Fruit fly (Drosophila melanogaster) whole organism, wandering third instar larva: ENCODE measurements around the gene CG16721.
A peak's percentile ranks its signal among the peaks of the same experiment; 100 is the strongest.

Experiments
- Abd-B ChIP-seq: fragments of >200 bp; optimal IDR thresholded peaks from 2 replicates; lab custom pipeline; 2017; ENCODE audit warnings: missing biosample characterization, missing genetic modification characterization
- CG32264 ChIP-seq: fragments of 200-800 bp; sonication (Bioruptor generic); optimal IDR thresholded peaks from 2 replicates; lab custom pipeline; 2016; ENCODE audit warnings: missing biosample characterization, missing genetic modification characterization
- Myc ChIP-seq: fragments of >200 bp; optimal IDR thresholded peaks from 2 replicates; lab custom pipeline; 2017
- N ChIP-seq: fragments of >200 bp; optimal IDR thresholded peaks from 2 replicates; lab custom pipeline; 2018; ENCODE audit warnings: missing biosample characterization, missing external identifiers, missing genetic modification characterization
- OdsH ChIP-seq: fragments of 200-800 bp; sonication (Bioruptor generic); optimal IDR thresholded peaks from 2 replicates; lab custom pipeline; 2016; ENCODE audit warnings: missing biosample characterization, mild to moderate bottlenecking, missing genetic modification characterization
- br ChIP-seq: fragments of 200-800 bp; sonication (Bioruptor generic); optimal IDR thresholded peaks from 2 replicates; lab custom pipeline; 2016; ENCODE audit warnings: missing biosample characterization, missing genetic modification characterization
- brk ChIP-seq: fragments of 200-800 bp; sonication (Bioruptor generic); optimal IDR thresholded peaks from 2 replicates; lab custom pipeline; 2016; ENCODE audit warnings: missing biosample characterization, mild to moderate bottlenecking, missing genetic modification characterization
- h ChIP-seq: fragments of 200-800 bp; sonication (Bioruptor generic); optimal IDR thresholded peaks from 3 replicates; lab custom pipeline; 2016; ENCODE audit warnings: missing biosample characterization, mild to moderate bottlenecking, missing genetic modification characterization
- lola ChIP-seq: fragments of >200 bp; optimal IDR thresholded peaks from 2 replicates; lab custom pipeline; 2017; ENCODE audit warnings: missing biosample characterization, missing genetic modification characterization
- pan ChIP-seq: fragments of >200 bp; optimal IDR thresholded peaks from 2 replicates; lab custom pipeline; 2017
- psq ChIP-seq: fragments of 200-800 bp; sonication (Bioruptor generic); optimal IDR thresholded peaks from 3 replicates; lab custom pipeline; 2017; ENCODE audit warnings: missing biosample characterization, mild to moderate bottlenecking, missing genetic modification characterization, moderate library complexity
- usp ChIP-seq: fragments of >200 bp; optimal IDR thresholded peaks from 2 replicates; lab custom pipeline; 2017; ENCODE audit warnings: missing biosample characterization, missing genetic modification characterization

- TF ChIP-seq Abd-B (GFP tag; lab: Kevin White, UChicago) = no peak
- TF ChIP-seq usp (GFP tag; lab: Kevin White, UChicago) = no peak
- TF ChIP-seq br = peak; percentile 99
- TF ChIP-seq N (GFP tag; lab: Kevin White, UChicago) = peak; percentile 23
- no peak for TF ChIP-seq Myc (lab: Kevin White, UChicago)
- TF ChIP-seq h (GFP tag; lab: Kevin White, UChicago) = peak; percentile 100
- no peak for TF ChIP-seq pan
- peak; percentile 100 for TF ChIP-seq psq (GFP tag; lab: Kevin White, UChicago)
- peak; percentile 95 for TF ChIP-seq brk (GFP tag; lab: Kevin White, UChicago)
- peak; percentile 99 for TF ChIP-seq OdsH (GFP tag; lab: Kevin White, UChicago)
- TF ChIP-seq lola = no peak
- TF ChIP-seq CG32264 = peak; percentile 97
Observed at dm6 chrX:5918499-5919126, 38.9 kb downstream of the CG16721 start.
